Worm (Caenorhabditis elegans) whole organism, late embryonic: ENCODE measurements around the gene clec-33.

ENCODE experiments used
- C38D4.7 ChIP-seq: fragments of 200-800 bp; sonication (Bioruptor generic); optimal IDR thresholded peaks from 2 replicates; lab custom pipeline; 2018; ENCODE audit warnings: mild to moderate bottlenecking, missing genetic modification characterization, moderate library complexity, missing compliant biosample characterization
- F13H6.1 ChIP-seq: sonication (generic microtip); optimal IDR thresholded peaks from 2 replicates; lab custom pipeline; 2016; ENCODE audit warnings: missing genetic modification characterization, missing compliant biosample characterization
- K02D7.2 ChIP-seq: sonication (generic microtip); optimal IDR thresholded peaks from 2 replicates; lab custom pipeline; 2017; ENCODE audit warnings: mild to moderate bottlenecking, missing genetic modification characterization, missing compliant biosample characterization
- T23F11.4 ChIP-seq: fragments of 200-800 bp; sonication (Bioruptor generic); optimal IDR thresholded peaks from 2 replicates; lab custom pipeline; 2018; ENCODE audit warnings: mild to moderate bottlenecking, missing genetic modification characterization, missing compliant biosample characterization
- ahr-1 ChIP-seq: sonication (generic microtip); optimal IDR thresholded peaks from 2 replicates; lab custom pipeline; 2016; ENCODE audit warnings: missing genetic modification characterization, missing compliant biosample characterization
- ama-1 ChIP-seq: fragments of 150-350 bp; optimal IDR thresholded peaks from 2 replicates; lab custom pipeline; 2014
- ceh-14 ChIP-seq: sonication (generic microtip); optimal IDR thresholded peaks from 2 replicates; lab custom pipeline; 2016; ENCODE audit warnings: missing genotype, missing genetic modification characterization, missing compliant biosample characterization
- ceh-2 ChIP-seq: sonication (generic microtip); optimal IDR thresholded peaks from 2 replicates; lab custom pipeline; 2016; ENCODE audit warnings: missing genotype, missing genetic modification characterization, missing compliant biosample characterization
- ceh-30 ChIP-seq: fragments of 150-350 bp; optimal IDR thresholded peaks from 2 replicates; lab custom pipeline; 2014; ENCODE audit warnings: missing biosample characterization, missing genetic modification characterization
- ceh-31 ChIP-seq: sonication (generic microtip); optimal IDR thresholded peaks from 2 replicates; lab custom pipeline; 2016; ENCODE audit warnings: missing genetic modification characterization, missing compliant biosample characterization
- ceh-34 ChIP-seq: sonication (generic microtip); optimal IDR thresholded peaks from 2 replicates; lab custom pipeline; 2016; ENCODE audit warnings: mild to moderate bottlenecking, missing genetic modification characterization, missing compliant biosample characterization
- ceh-48 ChIP-seq: sonication (generic microtip); optimal IDR thresholded peaks from 2 replicates; lab custom pipeline; 2016; ENCODE audit warnings: missing genetic modification characterization, inconsistent platforms, missing compliant biosample characterization
- ceh-6 ChIP-seq: fragments of 200-800 bp; sonication (Bioruptor generic); optimal IDR thresholded peaks from 2 replicates; lab custom pipeline; 2018; ENCODE audit warnings: mild to moderate bottlenecking, missing genetic modification characterization, missing compliant biosample characterization
- che-1 ChIP-seq: sonication (generic microtip); optimal IDR thresholded peaks from 2 replicates; lab custom pipeline; 2016; ENCODE audit warnings: mild to moderate bottlenecking, missing genetic modification characterization, missing compliant biosample characterization
- dmd-4 ChIP-seq: sonication (generic microtip); optimal IDR thresholded peaks from 2 replicates; lab custom pipeline; 2016; ENCODE audit warnings: borderline replicate concordance, missing genetic modification characterization, missing compliant biosample characterization
- ets-4 ChIP-seq: sonication (generic microtip); optimal IDR thresholded peaks from 2 replicates; lab custom pipeline; 2016; ENCODE audit warnings: missing genetic modification characterization, missing compliant biosample characterization
- eyg-1 ChIP-seq: sonication (generic microtip); optimal IDR thresholded peaks from 2 replicates; lab custom pipeline; 2016; ENCODE audit warnings: missing genotype, missing genetic modification characterization, missing compliant biosample characterization
- fax-1 ChIP-seq: sonication (generic microtip); optimal IDR thresholded peaks from 2 replicates; lab custom pipeline; 2016; ENCODE audit warnings: missing genotype, missing genetic modification characterization, missing compliant biosample characterization
- fkh-10 ChIP-seq: fragments of 150-350 bp; optimal IDR thresholded peaks from 2 replicates; lab custom pipeline; 2014; ENCODE audit warnings: missing biosample characterization, missing genetic modification reagents, missing genetic modification characterization
- fkh-6 ChIP-seq: sonication (generic microtip); optimal IDR thresholded peaks from 2 replicates; lab custom pipeline; 2016; ENCODE audit warnings: missing genetic modification characterization, missing compliant biosample characterization
- gmeb-2 ChIP-seq: sonication (generic microtip); optimal IDR thresholded peaks from 2 replicates; lab custom pipeline; 2016; ENCODE audit warnings: missing genetic modification characterization, inconsistent platforms, missing compliant biosample characterization
- hlh-15 ChIP-seq: sonication (generic microtip); optimal IDR thresholded peaks from 2 replicates; lab custom pipeline; 2016; ENCODE audit warnings: missing genetic modification characterization, missing compliant biosample characterization
- hlh-30 ChIP-seq: sonication (generic microtip); optimal IDR thresholded peaks from 2 replicates; lab custom pipeline; 2017; ENCODE audit warnings: antibody characterized with exemption, missing genetic modification characterization, missing compliant biosample characterization; ENCODE audit not compliant: insufficient read depth
- hlh-8 ChIP-seq: sonication (generic microtip); optimal IDR thresholded peaks from 2 replicates; lab custom pipeline; 2016; ENCODE audit warnings: missing genotype, missing genetic modification characterization, missing compliant biosample characterization
- mec-3 ChIP-seq: sonication (generic microtip); optimal IDR thresholded peaks from 2 replicates; lab custom pipeline; 2016; ENCODE audit warnings: borderline replicate concordance, missing genetic modification characterization, missing compliant biosample characterization
- nfya-1 ChIP-seq: sonication (generic microtip); optimal IDR thresholded peaks from 2 replicates; lab custom pipeline; 2017; ENCODE audit warnings: missing genetic modification characterization, mild to moderate bottlenecking, missing compliant biosample characterization, antibody characterized with exemption, moderate library complexity
- nhr-11 ChIP-seq: fragments of 150-350 bp; optimal IDR thresholded peaks from 2 replicates; lab custom pipeline; 2014; ENCODE audit warnings: missing biosample characterization, missing genetic modification characterization
- nhr-232 ChIP-seq: sonication (generic microtip); optimal IDR thresholded peaks from 2 replicates; lab custom pipeline; 2016; ENCODE audit warnings: missing genetic modification characterization, missing compliant biosample characterization
- odd-2 ChIP-seq: sonication (generic microtip); optimal IDR thresholded peaks from 2 replicates; lab custom pipeline; 2017; ENCODE audit warnings: antibody characterized with exemption, mild to moderate bottlenecking, missing genetic modification characterization, missing compliant biosample characterization
- pax-1 ChIP-seq: fragments of 150-350 bp; optimal IDR thresholded peaks from 2 replicates; lab custom pipeline; 2014; ENCODE audit warnings: missing biosample characterization, missing genetic modification characterization
- pha-4 ChIP-seq: fragments of 150-350 bp; optimal IDR thresholded peaks from 2 replicates; lab custom pipeline; 2018; ENCODE audit warnings: missing biosample characterization, missing genetic modification reagents, missing genetic modification characterization
- pqm-1 ChIP-seq: sonication (generic microtip); optimal IDR thresholded peaks from 2 replicates; lab custom pipeline; 2016; ENCODE audit warnings: missing genetic modification characterization, missing compliant biosample characterization
- sox-4 ChIP-seq: sonication (generic microtip); optimal IDR thresholded peaks from 2 replicates; lab custom pipeline; 2017; ENCODE audit warnings: mild to moderate bottlenecking, missing genetic modification characterization, inconsistent platforms, missing compliant biosample characterization
- unc-3 ChIP-seq, 2 experiments: fragments of 200-800 bp in 1 of 2; sonication (Bioruptor generic) in 1 of 2; sonication (generic microtip) in 1 of 2; conservative IDR thresholded peaks in 1 of 2; optimal IDR thresholded peaks in 1 of 2; 2 replicates each; pipeline versions ENCODE4 v1.3.6 to Lab custom; 2016 to 2022; ENCODE audit warnings: missing compliant biosample characterization in 2 of 2, missing genetic modification characterization in 2 of 2, missing genetic modification reagents in 1 of 2
- unc-42 ChIP-seq: sonication (generic microtip); optimal IDR thresholded peaks from 2 replicates; lab custom pipeline; 2016; ENCODE audit warnings: missing genotype, missing genetic modification characterization, missing compliant biosample characterization
- unc-86 ChIP-seq: sonication (generic microtip); optimal IDR thresholded peaks from 2 replicates; lab custom pipeline; 2016; ENCODE audit warnings: missing genetic modification characterization, missing compliant biosample characterization
- zip-5 ChIP-seq: sonication (generic microtip); optimal IDR thresholded peaks from 2 replicates; lab custom pipeline; 2016; ENCODE audit warnings: missing genetic modification characterization, missing compliant biosample characterization
- ztf-16 ChIP-seq: sonication (generic microtip); optimal IDR thresholded peaks from 2 replicates; lab custom pipeline; 2017; ENCODE audit warnings: missing genetic modification characterization, missing compliant biosample characterization

clec-33 gene

ce11 chrV:16848498-16848897 is 21.1 kb downstream of the clec-33 start, which contains the start of the genes clec-36 and clec-26:
clec-36 (minus strand) TSS chrV:16848598.
clec-26 (plus strand) TSS chrV:16848611.
- TF ChIP-seq ceh-48 (no peak), ama-1 (lab: Kevin White, UChicago) (no peak), dmd-4 (tag; lab: Kevin White, UChicago) (no peak), nhr-232 (no peak), eyg-1 (tag; lab: Kevin White, UChicago) (no peak)

- TF ChIP-seq ceh-31 (tag; lab: Kevin White, UChicago) (no peak), nhr-232 (no peak), ceh-30 (tag; lab: Kevin White, UChicago) (no peak), pqm-1 (tag; lab: Kevin White, UChicago) (no peak), ceh-6 (GFP tag; lab: Kevin White, UChicago) (no peak), fax-1 (no peak), unc-42 (tag; lab: Kevin White, UChicago) (no peak), pax-1 (tag; lab: Kevin White, UChicago) (no peak), nhr-11 (tag; lab: Kevin White, UChicago) (no peak), che-1 (tag; lab: Kevin White, UChicago) (no peak), fkh-10 (GFP tag; lab: Kevin White, UChicago) (no peak), pha-4 (tag; lab: Kevin White, UChicago) (no peak), gmeb-2 (tag; lab: Kevin White, UChicago) (no peak), nfya-1 (no peak), unc-86 (tag; lab: Kevin White, UChicago) (no peak)
These were observed 26.7 kb downstream of the clec-33 start, which contains the start of gene clec-25 for ce11 chrV:16842941-16843340. clec-25 (plus strand) TSS chrV:16843241.

ce11 chrV:16840961-16841360 is 28.7 kb downstream of the clec-33 start, which contains the start of gene clec-40:
clec-40 (minus strand) TSS chrV:16841061.
- TF ChIP-seq mec-3, result no peak
- TF ChIP-seq pqm-1 (tag; lab: Kevin White, UChicago), result no peak
- TF ChIP-seq ceh-2 (tag; lab: Kevin White, UChicago), result no peak
- TF ChIP-seq ztf-16 (tag; lab: Kevin White, UChicago), result no peak
- TF ChIP-seq ets-4 (tag; lab: Kevin White, UChicago), result no peak
- no peak for TF ChIP-seq sox-4 (tag; lab: Kevin White, UChicago)
- TF ChIP-seq K02D7.2 (tag; lab: Kevin White, UChicago), result no peak
- TF ChIP-seq unc-3 (GFP tag; conservative IDR thresholded peaks at IDR 0.05; lab: Robert Waterston, UW), result no peak
- TF ChIP-seq unc-3 (tag; optimal IDR thresholded peaks at IDR 0.05; lab: Kevin White, UChicago), result no peak
- TF ChIP-seq fax-1, result no peak
- TF ChIP-seq zip-5, result no peak
- no peak for TF ChIP-seq ceh-6 (GFP tag; lab: Kevin White, UChicago)
- TF ChIP-seq che-1 (tag; lab: Kevin White, UChicago), result no peak

ce11 chrV:16840283-16840682 is 29.4 kb downstream of the clec-33 start:
- TF ChIP-seq mec-3 (no peak), ama-1 (lab: Kevin White, UChicago) (no peak), T23F11.4 (GFP tag; lab: Kevin White, UChicago) (no peak), hlh-30 (tag; lab: Kevin White, UChicago) (no peak), F13H6.1 (tag; lab: Kevin White, UChicago) (no peak), hlh-15 (tag; lab: Kevin White, UChicago) (no peak)

- TF ChIP-seq ceh-48 (no peak), hlh-15 (tag; lab: Kevin White, UChicago) (no peak), unc-3 (GFP tag; conservative IDR thresholded peaks at IDR 0.05; lab: Robert Waterston, UW) (no peak), unc-3 (tag; optimal IDR thresholded peaks at IDR 0.05; lab: Kevin White, UChicago) (no peak), hlh-8 (no peak), ahr-1 (tag; lab: Kevin White, UChicago) (no peak), fkh-10 (GFP tag; lab: Kevin White, UChicago) (no peak), zip-5 (no peak), ama-1 (lab: Kevin White, UChicago) (no peak), che-1 (tag; lab: Kevin White, UChicago) (no peak), fkh-6 (tag; lab: Kevin White, UChicago) (no peak), nfya-1 (no peak), C38D4.7 (GFP tag; lab: Kevin White, UChicago) (no peak), ceh-31 (tag; lab: Kevin White, UChicago) (no peak), ceh-34 (tag; lab: Kevin White, UChicago) (no peak), unc-86 (tag; lab: Kevin White, UChicago) (no peak), odd-2 (tag; lab: Kevin White, UChicago) (no peak), ceh-14 (tag; lab: Kevin White, UChicago) (no peak)
These were observed 31.2 kb downstream of the clec-33 start for ce11 chrV:16838435-16838834.
